Worm (Caenorhabditis elegans) whole organism, young adult: ENCODE data around the gene ZK666.11.

ENCODE experiments used
- F49E8.2 ChIP-seq: sonication (generic microtip); optimal IDR thresholded peaks from 3 replicates; lab custom pipeline; 2017; ENCODE audit warnings: missing genetic modification characterization, mild to moderate bottlenecking, missing compliant biosample characterization, antibody characterized with exemption, moderate library complexity; ENCODE audit not compliant: insufficient read depth
- dpff-1 ChIP-seq: sonication (generic microtip); optimal IDR thresholded peaks from 2 replicates; lab custom pipeline; 2017; ENCODE audit warnings: mild to moderate bottlenecking, missing genetic modification characterization, missing compliant biosample characterization
- ets-4 ChIP-seq: fragments of 200-800 bp; sonication (Bioruptor generic); optimal IDR thresholded peaks from 2 replicates; lab custom pipeline; 2018; ENCODE audit warnings: mild to moderate bottlenecking, missing genetic modification characterization, missing compliant biosample characterization
- rcor-1 ChIP-seq: fragments of 200-800 bp; sonication (Bioruptor generic); IDR thresholded peaks from 2 replicates; pipeline ENCODE4 v1.3.6; 2022; ENCODE audit warnings: missing genetic modification reagents, missing genetic modification characterization, missing compliant biosample characterization
- xnd-1 ChIP-seq: sonication (generic microtip); optimal IDR thresholded peaks from 2 replicates; lab custom pipeline; 2016; ENCODE audit warnings: missing genotype, missing genetic modification reagents, missing genetic modification characterization, missing compliant biosample characterization

DNA sequence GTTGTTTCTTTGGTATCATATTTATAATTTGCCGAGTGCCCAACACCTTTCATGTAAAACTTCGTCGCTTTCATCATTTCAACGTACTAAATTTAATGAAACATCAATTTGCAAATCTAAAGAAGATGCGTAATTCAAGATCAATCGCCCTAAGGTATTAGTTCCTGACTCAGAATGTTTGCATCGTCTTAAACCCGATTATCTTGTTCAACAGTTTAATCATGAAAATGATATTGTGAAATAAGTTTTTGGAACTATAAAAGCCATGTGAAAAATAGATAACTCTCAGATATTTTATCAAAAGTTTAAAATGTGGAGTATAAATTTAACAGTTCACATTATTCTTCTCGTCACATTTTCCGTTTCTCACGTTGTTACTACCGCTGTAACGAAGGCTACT is 42.3 kb upstream of the ZK666.11 start, which contains the start of gene E04D5.4:
- TF ChIP-seq xnd-1 (tag; lab: Kevin White, UChicago), result no peak
- no peak for TF ChIP-seq F49E8.2
- no peak for TF ChIP-seq ets-4 (GFP tag; lab: Kevin White, UChicago)
- no peak for TF ChIP-seq dpff-1 (tag; lab: Kevin White, UChicago)
- no peak for TF ChIP-seq rcor-1 (GFP tag; lab: Robert Waterston, UW)
